Worm (Caenorhabditis elegans) whole organism, late embryonic: ENCODE results near the gene unc-53.

Experiments used
- F13H6.1 ChIP-seq: sonication (generic microtip); optimal IDR thresholded peaks from 2 replicates; lab custom pipeline; 2016; ENCODE audit warnings: missing genetic modification characterization, missing compliant biosample characterization
- K02D7.2 ChIP-seq: sonication (generic microtip); optimal IDR thresholded peaks from 2 replicates; lab custom pipeline; 2017; ENCODE audit warnings: mild to moderate bottlenecking, missing genetic modification characterization, missing compliant biosample characterization
- K09A11.1 ChIP-seq: sonication (generic microtip); optimal IDR thresholded peaks from 2 replicates; lab custom pipeline; 2017; ENCODE audit warnings: antibody characterized with exemption, mild to moderate bottlenecking, missing genetic modification characterization, missing compliant biosample characterization; ENCODE audit not compliant: insufficient read depth
- T23F11.4 ChIP-seq: fragments of 200-800 bp; sonication (Bioruptor generic); optimal IDR thresholded peaks from 2 replicates; lab custom pipeline; 2018; ENCODE audit warnings: mild to moderate bottlenecking, missing genetic modification characterization, missing compliant biosample characterization
- ama-1 ChIP-seq: fragments of 150-350 bp; optimal IDR thresholded peaks from 2 replicates; lab custom pipeline; 2014
- ceh-19 ChIP-seq: fragments of 200-800 bp; sonication (Bioruptor generic); optimal IDR thresholded peaks from 2 replicates; lab custom pipeline; 2018; ENCODE audit warnings: mild to moderate bottlenecking, missing genetic modification characterization, missing compliant biosample characterization
- ceh-2 ChIP-seq: sonication (generic microtip); optimal IDR thresholded peaks from 2 replicates; lab custom pipeline; 2016; ENCODE audit warnings: missing genotype, missing genetic modification characterization, missing compliant biosample characterization
- ceh-31 ChIP-seq: sonication (generic microtip); optimal IDR thresholded peaks from 2 replicates; lab custom pipeline; 2016; ENCODE audit warnings: missing genetic modification characterization, missing compliant biosample characterization
- ceh-45 ChIP-seq: fragments of 200-800 bp; sonication (Bioruptor generic); IDR thresholded peaks from 2 replicates; pipeline ENCODE4 v1.3.6; 2022; ENCODE audit warnings: missing genetic modification reagents, missing genetic modification characterization, missing compliant biosample characterization
- ceh-48 ChIP-seq: sonication (generic microtip); optimal IDR thresholded peaks from 2 replicates; lab custom pipeline; 2016; ENCODE audit warnings: missing genetic modification characterization, inconsistent platforms, missing compliant biosample characterization
- ceh-6 ChIP-seq: fragments of 200-800 bp; sonication (Bioruptor generic); optimal IDR thresholded peaks from 2 replicates; lab custom pipeline; 2018; ENCODE audit warnings: mild to moderate bottlenecking, missing genetic modification characterization, missing compliant biosample characterization
- ceh-9 ChIP-seq: sonication (generic microtip); optimal IDR thresholded peaks from 2 replicates; lab custom pipeline; 2016; ENCODE audit warnings: mild to moderate bottlenecking, missing genetic modification characterization, inconsistent platforms, missing compliant biosample characterization
- che-1 ChIP-seq: sonication (generic microtip); optimal IDR thresholded peaks from 2 replicates; lab custom pipeline; 2016; ENCODE audit warnings: mild to moderate bottlenecking, missing genetic modification characterization, missing compliant biosample characterization
- dmd-4 ChIP-seq: sonication (generic microtip); optimal IDR thresholded peaks from 2 replicates; lab custom pipeline; 2016; ENCODE audit warnings: borderline replicate concordance, missing genetic modification characterization, missing compliant biosample characterization
- elt-2 ChIP-seq: sonication (generic microtip); optimal IDR thresholded peaks from 2 replicates; lab custom pipeline; 2016; ENCODE audit warnings: missing genetic modification reagents, missing genetic modification characterization, missing compliant biosample characterization
- elt-4 ChIP-seq: sonication (generic microtip); optimal IDR thresholded peaks from 2 replicates; lab custom pipeline; 2016; ENCODE audit warnings: missing genetic modification characterization, missing compliant biosample characterization
- ets-4 ChIP-seq: sonication (generic microtip); optimal IDR thresholded peaks from 2 replicates; lab custom pipeline; 2016; ENCODE audit warnings: missing genetic modification characterization, missing compliant biosample characterization
- eyg-1 ChIP-seq: sonication (generic microtip); optimal IDR thresholded peaks from 2 replicates; lab custom pipeline; 2016; ENCODE audit warnings: missing genotype, missing genetic modification characterization, missing compliant biosample characterization
- fkh-10 ChIP-seq: fragments of 150-350 bp; optimal IDR thresholded peaks from 2 replicates; lab custom pipeline; 2014; ENCODE audit warnings: missing biosample characterization, missing genetic modification reagents, missing genetic modification characterization
- fkh-6 ChIP-seq: sonication (generic microtip); optimal IDR thresholded peaks from 2 replicates; lab custom pipeline; 2016; ENCODE audit warnings: missing genetic modification characterization, missing compliant biosample characterization
- hlh-30 ChIP-seq: sonication (generic microtip); optimal IDR thresholded peaks from 2 replicates; lab custom pipeline; 2017; ENCODE audit warnings: antibody characterized with exemption, missing genetic modification characterization, missing compliant biosample characterization; ENCODE audit not compliant: insufficient read depth
- madf-2 ChIP-seq: sonication (generic microtip); optimal IDR thresholded peaks from 2 replicates; lab custom pipeline; 2017; ENCODE audit warnings: missing genetic modification characterization, missing compliant biosample characterization
- nfya-1 ChIP-seq: sonication (generic microtip); optimal IDR thresholded peaks from 2 replicates; lab custom pipeline; 2017; ENCODE audit warnings: missing genetic modification characterization, mild to moderate bottlenecking, missing compliant biosample characterization, antibody characterized with exemption, moderate library complexity
- nhr-232 ChIP-seq: sonication (generic microtip); optimal IDR thresholded peaks from 2 replicates; lab custom pipeline; 2016; ENCODE audit warnings: missing genetic modification characterization, missing compliant biosample characterization
- pag-3 ChIP-seq: sonication (generic microtip); optimal IDR thresholded peaks from 2 replicates; lab custom pipeline; 2016; ENCODE audit warnings: missing compliant biosample characterization, missing genetic modification characterization, borderline replicate concordance
- pat-9 ChIP-seq: fragments of 200-800 bp; sonication (Bioruptor generic); optimal IDR thresholded peaks from 2 replicates; lab custom pipeline; 2018; ENCODE audit warnings: mild to moderate bottlenecking, missing genetic modification characterization, moderate library complexity, missing compliant biosample characterization
- pax-1 ChIP-seq: fragments of 150-350 bp; optimal IDR thresholded peaks from 2 replicates; lab custom pipeline; 2014; ENCODE audit warnings: missing biosample characterization, missing genetic modification characterization
- pha-2 ChIP-seq: sonication (generic microtip); optimal IDR thresholded peaks from 2 replicates; lab custom pipeline; 2017; ENCODE audit warnings: mild to moderate bottlenecking, missing genetic modification characterization, missing compliant biosample characterization
- pha-4 ChIP-seq: fragments of 150-350 bp; optimal IDR thresholded peaks from 2 replicates; lab custom pipeline; 2018; ENCODE audit warnings: missing biosample characterization, missing genetic modification reagents, missing genetic modification characterization
- pros-1 ChIP-seq: fragments of 150-350 bp; optimal IDR thresholded peaks from 2 replicates; lab custom pipeline; 2014; ENCODE audit warnings: missing biosample characterization, missing genetic modification reagents, missing genetic modification characterization
- ref-2 ChIP-seq: sonication (generic microtip); optimal IDR thresholded peaks from 2 replicates; lab custom pipeline; 2016; ENCODE audit warnings: missing genetic modification characterization, missing compliant biosample characterization
- rnt-1 ChIP-seq: sonication (generic microtip); optimal IDR thresholded peaks from 2 replicates; lab custom pipeline; 2016; ENCODE audit warnings: missing genetic modification characterization, missing compliant biosample characterization
- sdc-2 ChIP-seq: sonication (generic microtip); optimal IDR thresholded peaks from 2 replicates; lab custom pipeline; 2016; ENCODE audit warnings: missing genotype, missing genetic modification characterization, missing compliant biosample characterization
- sox-2 ChIP-seq: fragments of 200-800 bp; sonication (Bioruptor generic); IDR thresholded peaks from 2 replicates; pipeline ENCODE4 v1.3.6; 2022; ENCODE audit warnings: missing genetic modification reagents, missing genetic modification characterization, missing compliant biosample characterization
- syd-9 ChIP-seq: sonication (generic microtip); optimal IDR thresholded peaks from 2 replicates; lab custom pipeline; 2016; ENCODE audit warnings: mild to moderate bottlenecking, missing genetic modification characterization, moderate library complexity, missing compliant biosample characterization
- tbx-2 ChIP-seq: sonication (generic microtip); optimal IDR thresholded peaks from 2 replicates; lab custom pipeline; 2016; ENCODE audit warnings: missing genetic modification characterization, missing compliant biosample characterization
- tbx-7 ChIP-seq: sonication (generic microtip); optimal IDR thresholded peaks from 2 replicates; lab custom pipeline; 2016; ENCODE audit warnings: missing genotype, missing genetic modification characterization, missing compliant biosample characterization
- unc-42 ChIP-seq: sonication (generic microtip); optimal IDR thresholded peaks from 2 replicates; lab custom pipeline; 2016; ENCODE audit warnings: missing genotype, missing genetic modification characterization, missing compliant biosample characterization
- unc-55 ChIP-seq: sonication (generic microtip); optimal IDR thresholded peaks from 2 replicates; lab custom pipeline; 2017; ENCODE audit warnings: missing biosample characterization, missing genetic modification reagents, missing genetic modification characterization
- unc-86 ChIP-seq: sonication (generic microtip); optimal IDR thresholded peaks from 2 replicates; lab custom pipeline; 2016; ENCODE audit warnings: missing genetic modification characterization, missing compliant biosample characterization
- zip-5 ChIP-seq: sonication (generic microtip); optimal IDR thresholded peaks from 2 replicates; lab custom pipeline; 2016; ENCODE audit warnings: missing genetic modification characterization, missing compliant biosample characterization
- ztf-16 ChIP-seq: sonication (generic microtip); optimal IDR thresholded peaks from 2 replicates; lab custom pipeline; 2017; ENCODE audit warnings: missing genetic modification characterization, missing compliant biosample characterization

The unc-53 gene

ce11 chrII:11042878-11043331, 46.4 kb downstream of the unc-53 start (continued):
- TF ChIP-seq dmd-4 (tag; lab: Kevin White, UChicago) (peak; percentile 2), pha-2 (tag; lab: Kevin White, UChicago) (peak; percentile 19), sdc-2 (tag; lab: Kevin White, UChicago) (peak; percentile 48), T23F11.4 (no peak), che-1 (tag; lab: Kevin White, UChicago) (no peak), ceh-6 (GFP tag; lab: Kevin White, UChicago) (peak; percentile 36), unc-86 (tag; lab: Kevin White, UChicago) (peak; percentile 1), eyg-1 (tag; lab: Kevin White, UChicago) (peak; percentile 8), syd-9 (tag; lab: Kevin White, UChicago) (peak; percentile 75), rnt-1 (tag; lab: Kevin White, UChicago) (peak; percentile 42), ztf-16 (tag; lab: Kevin White, UChicago) (no peak), pha-4 (no peak), pag-3 (tag; lab: Kevin White, UChicago) (no peak), nfya-1 (tag; lab: Kevin White, UChicago) (peak; percentile 83), fkh-6 (peak; percentile 41), K09A11.1 (tag; lab: Kevin White, UChicago) (peak; percentile 63), ceh-45 (GFP tag; lab: Robert Waterston, UW) (0 out of 2 replicates have a peak, but pooled peaks have one; percentile 16), K02D7.2 (tag; lab: Kevin White, UChicago) (peak; percentile 44), tbx-2 (tag; lab: Kevin White, UChicago) (peak; percentile 81), sox-2 (GFP tag; lab: Robert Waterston, UW) (no peak), ama-1 (lab: Kevin White, UChicago) (no peak), ceh-31 (tag; lab: Kevin White, UChicago) (peak; percentile 86), elt-4 (tag; lab: Kevin White, UChicago) (no peak), ceh-19 (GFP tag; lab: Kevin White, UChicago) (peak; percentile 42), ets-4 (tag; lab: Kevin White, UChicago) (peak; percentile 55), elt-2 (tag; lab: Kevin White, UChicago) (peak; percentile 73), hlh-30 (peak; percentile 39), unc-42 (tag; lab: Kevin White, UChicago) (peak; percentile 80), madf-2 (tag; lab: Kevin White, UChicago) (no peak), nhr-232 (no peak), ceh-2 (peak; percentile 38), tbx-7 (tag; lab: Kevin White, UChicago) (no peak), pros-1 (tag; lab: Kevin White, UChicago) (peak; percentile 88), ref-2 (peak; percentile 91), zip-5 (tag; lab: Kevin White, UChicago) (no peak), ceh-9 (tag; lab: Kevin White, UChicago) (no peak), fkh-10 (GFP tag; lab: Kevin White, UChicago) (peak; percentile 51), ceh-48 (tag; lab: Kevin White, UChicago) (peak; percentile 88), pat-9 (tag; lab: Kevin White, UChicago) (peak; percentile 36)

DNA sequence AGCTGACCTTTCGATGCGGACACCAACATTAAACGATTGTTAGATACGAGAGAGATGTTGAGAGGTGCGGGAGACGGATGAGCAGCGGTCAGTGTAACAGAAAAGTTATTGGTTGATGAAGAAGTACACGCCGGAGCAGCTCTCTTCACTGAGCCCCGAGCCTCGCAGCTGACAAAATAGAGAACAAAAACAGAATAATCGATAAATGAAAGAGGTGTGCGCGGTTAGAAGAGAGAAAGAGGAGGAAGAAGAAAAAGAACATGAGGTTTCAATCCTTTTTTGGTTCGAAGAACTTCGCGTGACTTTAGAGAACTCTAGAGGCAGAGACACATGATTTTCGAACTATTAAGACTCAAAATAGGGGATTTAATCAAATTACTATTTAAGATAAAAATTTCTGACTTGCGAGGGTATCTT, 47.4 kb downstream of the unc-53 start:
- TF ChIP-seq ama-1 (lab: Kevin White, UChicago): no peak
- no peak for TF ChIP-seq pha-4
- TF ChIP-seq tbx-7 (tag; lab: Kevin White, UChicago): no peak
- peak; percentile 61 for TF ChIP-seq unc-55 (GFP tag; lab: Kevin White, UChicago)
- TF ChIP-seq pax-1 (tag; lab: Kevin White, UChicago): no peak
- no peak for TF ChIP-seq F13H6.1
- TF ChIP-seq ceh-48 (tag; lab: Kevin White, UChicago): peak; percentile 40
- no peak for TF ChIP-seq T23F11.4
- TF ChIP-seq madf-2 (tag; lab: Kevin White, UChicago): no peak
